Worm (Caenorhabditis elegans): ENCODE data around the gene acly-1.

The acly-1 gene

DNA sequence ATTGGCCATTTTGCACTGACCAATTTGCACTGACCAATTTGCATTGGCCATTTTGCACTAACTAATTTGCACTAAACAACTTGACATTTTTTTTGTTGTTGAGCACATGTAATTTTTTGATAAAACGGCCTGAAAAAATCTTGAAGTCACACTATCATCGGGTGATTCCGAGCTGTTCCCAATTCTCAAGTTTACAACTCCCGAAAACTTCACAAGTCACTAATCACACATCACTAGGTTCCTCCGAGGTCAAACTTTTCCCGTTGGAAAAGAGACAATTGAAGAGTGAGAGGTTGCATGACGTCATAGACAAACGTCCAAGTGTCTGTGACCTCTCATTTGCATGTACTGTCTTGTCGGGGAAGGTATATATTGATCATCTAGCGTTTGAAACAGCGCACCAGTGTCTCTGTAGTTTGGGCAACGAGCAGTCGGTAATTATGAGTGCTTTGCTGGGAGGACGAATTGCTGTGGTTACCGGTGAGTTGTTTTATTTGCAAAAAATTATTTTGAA lies 6.8 kb downstream of the acly-1 start, which contains the start of the genes D1005.10 and dhs-25 (continued):
- TF ChIP-seq ets-5 (GFP tag; IDR thresholded peaks at IDR 0.05): no peak
- peak; percentile 85 for TF ChIP-seq tbx-2 (tag; optimal IDR thresholded peaks at IDR 0.05)
- TF ChIP-seq blmp-1 (tag; optimal IDR thresholded peaks at IDR 0.05): peak; percentile 82
- TF ChIP-seq fkh-10 (GFP tag; optimal IDR thresholded peaks at IDR 0.05): no peak
- TF ChIP-seq elt-3 (tag; optimal IDR thresholded peaks at IDR 0.05): peak in 2 of 6 experiments; percentile 67 to 82
- peak; percentile 88 for TF ChIP-seq mep-1 (tag; optimal IDR thresholded peaks at IDR 0.05)
- TF ChIP-seq irx-1 (tag; optimal IDR thresholded peaks at IDR 0.05): peak; percentile 72
- TF ChIP-seq ceh-88 (GFP tag; IDR thresholded peaks at IDR 0.05): no peak
- peak; percentile 95 for TF ChIP-seq nhr-85 (tag)
- no peak for TF ChIP-seq sox-4 (tag; optimal IDR thresholded peaks at IDR 0.05)
- TF ChIP-seq nhr-77 (tag; optimal IDR thresholded peaks at IDR 0.05): peak; percentile 89
- peak; percentile 92 for TF ChIP-seq lin-14 (GFP tag; optimal IDR thresholded peaks at IDR 0.05)
- TF ChIP-seq ceh-90 (tag; optimal IDR thresholded peaks at IDR 0.05): no peak
- no peak for TF ChIP-seq C34B4.2 (tag; optimal IDR thresholded peaks at IDR 0.05)
- peak; percentile 68 for TF ChIP-seq unc-130 (tag; optimal IDR thresholded peaks at IDR 0.05)
- TF ChIP-seq lin-35 (GFP tag; optimal IDR thresholded peaks at IDR 0.05): peak; percentile 36 to 81
- no peak for TF ChIP-seq hlh-4 (tag; optimal IDR thresholded peaks at IDR 0.05)
- peak; percentile 37 to 66 (median 50) for TF ChIP-seq ceh-82 (tag; optimal IDR thresholded peaks at IDR 0.05)
- peak in 1 of 2 experiments; percentile 90 for TF ChIP-seq mdl-1 (tag; optimal IDR thresholded peaks at IDR 0.05)
- TF ChIP-seq nhr-47 (tag; optimal IDR thresholded peaks at IDR 0.05): peak; percentile 74
- no peak for TF ChIP-seq lin-15B (tag; optimal IDR thresholded peaks at IDR 0.05)
- TF ChIP-seq nhr-90 (tag; optimal IDR thresholded peaks at IDR 0.05; ENCODE audit: poor library complexity): peak; percentile 87
- TF ChIP-seq fkh-8 (tag; optimal IDR thresholded peaks at IDR 0.05): no peak
- TF ChIP-seq zip-4 (GFP tag; optimal IDR thresholded peaks at IDR 0.05): peak; percentile 31
- TF ChIP-seq nhr-84 (tag; optimal IDR thresholded peaks at IDR 0.05): no peak
- peak; percentile 95 for TF ChIP-seq nhr-71 (tag; optimal IDR thresholded peaks at IDR 0.05)
- TF ChIP-seq snu-23 (GFP tag; optimal IDR thresholded peaks at IDR 0.05): peak; percentile 92
- TF ChIP-seq egl-27 (tag; optimal IDR thresholded peaks at IDR 0.05): no peak
- peak; percentile 52 to 54 for TF ChIP-seq efl-1 (optimal IDR thresholded peaks at IDR 0.05)
- TF ChIP-seq efl-1 (GFP tag; optimal IDR thresholded peaks at IDR 0.05 in 1 of 2): peak in 1 of 2 experiments; percentile 71
- no peak for TF ChIP-seq C04F5.9 (tag; optimal IDR thresholded peaks at IDR 0.05)
- TF ChIP-seq lsy-2 (tag; optimal IDR thresholded peaks at IDR 0.05): peak; percentile 71 to 77
- TF ChIP-seq isw-1 (GFP tag; IDR thresholded peaks at IDR 0.05): peak; percentile 37
- TF ChIP-seq dsc-1 (tag; optimal IDR thresholded peaks at IDR 0.05): peak; percentile 28
- no peak for TF ChIP-seq pag-3 (tag; optimal IDR thresholded peaks at IDR 0.05; ENCODE audit: borderline replicate concordance, insufficient read depth)
- TF ChIP-seq zag-1 (tag; optimal IDR thresholded peaks at IDR 0.05): no peak
- no peak for TF ChIP-seq mab-9 (GFP tag; IDR thresholded peaks at IDR 0.05)
- TF ChIP-seq fos-1 (tag; optimal IDR thresholded peaks at IDR 0.05): peak; percentile 61
- peak; percentile 56 for TF ChIP-seq grh-1 (GFP tag; IDR thresholded peaks at IDR 0.05)
- peak in 2 of 3 experiments; percentile 26 to 51 for TF ChIP-seq dpl-1 (GFP tag; optimal IDR thresholded peaks at IDR 0.05)
- peak; percentile 85 for TF ChIP-seq nhr-19 (GFP tag; conservative IDR thresholded peaks at IDR 0.05)
- no peak for TF ChIP-seq lir-3 (tag; optimal IDR thresholded peaks at IDR 0.05; ENCODE audit: poor library complexity)

DNA sequence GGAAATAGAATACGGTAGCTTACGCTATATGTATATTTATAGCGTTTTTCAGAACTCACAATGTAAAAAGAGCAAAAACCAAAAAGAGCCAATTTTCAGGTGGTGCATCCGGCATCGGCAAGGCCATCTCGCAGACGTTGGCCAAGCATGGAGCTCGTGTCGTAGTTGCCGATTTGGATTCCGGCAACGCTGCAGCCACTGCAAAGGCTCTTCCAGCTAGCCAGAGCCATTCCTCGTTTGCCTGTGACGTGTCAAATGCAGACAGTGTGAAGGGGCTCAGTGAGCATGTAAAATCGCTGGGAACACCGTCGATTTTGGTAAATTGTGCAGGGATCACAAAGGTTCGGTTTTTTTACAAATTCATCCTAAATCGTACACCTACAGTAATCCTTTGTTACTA lies 7.8 kb downstream of the acly-1 start:
- TF ChIP-seq ztf-4 (tag; optimal IDR thresholded peaks at IDR 0.05) (no peak), pqm-1 (tag; optimal IDR thresholded peaks at IDR 0.05) (no peak), ceh-8 (GFP tag; optimal IDR thresholded peaks at IDR 0.05) (no peak), fkh-10 (GFP tag; optimal IDR thresholded peaks at IDR 0.05) (no peak), sup-37 (GFP tag; optimal IDR thresholded peaks at IDR 0.05) (no peak), zag-1 (tag; optimal IDR thresholded peaks at IDR 0.05) (no peak), egl-27 (tag; optimal IDR thresholded peaks at IDR 0.05) (no peak), elt-2 (tag; optimal IDR thresholded peaks at IDR 0.05) (no peak), nhr-237 (tag; optimal IDR thresholded peaks at IDR 0.05) (no peak), mdl-1 (tag; optimal IDR thresholded peaks at IDR 0.05) (no peak), xbp-1 (tag; optimal IDR thresholded peaks at IDR 0.05) (no peak), hlh-17 (GFP tag; optimal IDR thresholded peaks at IDR 0.05; ENCODE audit: borderline replicate concordance) (no peak), ces-1 (GFP tag; optimal IDR thresholded peaks at IDR 0.05) (no peak), hlh-4 (tag; optimal IDR thresholded peaks at IDR 0.05) (no peak), mab-9 (GFP tag; IDR thresholded peaks at IDR 0.05) (no peak)
